Fruit fly (Drosophila melanogaster) whole organism, embryonic: ENCODE measurements around the gene Pop2.

Experiments used
- CG10979 ChIP-seq: fragments of 200-800 bp; sonication (Bioruptor generic); optimal IDR thresholded peaks from 2 replicates; lab custom pipeline; 2018; ENCODE audit warnings: missing biosample characterization, mild to moderate bottlenecking, missing genetic modification characterization, moderate library complexity
- CG11085 ChIP-seq: fragments of 200-800 bp; sonication (Bioruptor generic); IDR thresholded peaks from 2 replicates; pipeline ENCODE4 v1.3.6; 2022; ENCODE audit warnings: missing biosample characterization, missing genetic modification characterization
- CG11456 ChIP-seq: fragments of 200-800 bp; sonication (Bioruptor generic); IDR thresholded peaks from 3 replicates; pipeline ENCODE4 v1.3.6; 2022; ENCODE audit warnings: missing biosample characterization, missing genetic modification characterization
- CG12104 ChIP-seq: fragments of 200-800 bp; sonication (Bioruptor generic); optimal IDR thresholded peaks from 3 replicates; lab custom pipeline; 2016; ENCODE audit warnings: missing biosample characterization, missing genetic modification characterization
- CG15514 ChIP-seq: fragments of 200-800 bp; sonication (Bioruptor generic); optimal IDR thresholded peaks from 3 replicates; lab custom pipeline; 2017; ENCODE audit warnings: missing biosample characterization, missing genetic modification characterization, mild to moderate bottlenecking, moderate library complexity, missing genetic modification reagents
- CG15696 ChIP-seq: fragments of 200-800 bp; sonication (Bioruptor generic); optimal IDR thresholded peaks from 2 replicates; lab custom pipeline; 2019; ENCODE audit warnings: missing biosample characterization, mild to moderate bottlenecking, missing genetic modification characterization, moderate library complexity
- CG17612 ChIP-seq: fragments of 200-800 bp; sonication (Bioruptor generic); IDR thresholded peaks from 2 replicates; pipeline ENCODE4 v1.3.6; 2022; ENCODE audit warnings: missing biosample characterization, missing genetic modification characterization
- CG18262 ChIP-seq: fragments of 200-800 bp; optimal IDR thresholded peaks from 3 replicates; lab custom pipeline; 2019; ENCODE audit warnings: missing biosample characterization, mild to moderate bottlenecking, missing genetic modification characterization, moderate library complexity
- CG18476 ChIP-seq: fragments of 200-800 bp; sonication (Bioruptor generic); optimal IDR thresholded peaks from 2 replicates; lab custom pipeline; 2016; ENCODE audit warnings: missing biosample characterization, mild to moderate bottlenecking, missing genetic modification characterization
- CG18764 ChIP-seq: fragments of 200-800 bp; sonication (Bioruptor generic); optimal IDR thresholded peaks from 3 replicates; lab custom pipeline; 2016; ENCODE audit warnings: missing biosample characterization, missing genetic modification characterization
- CG2202 ChIP-seq: fragments of 200-800 bp; sonication (Bioruptor generic); optimal IDR thresholded peaks from 2 replicates; lab custom pipeline; 2018; ENCODE audit warnings: missing biosample characterization, mild to moderate bottlenecking, missing genetic modification characterization
- CG2678 ChIP-seq: fragments of 200-800 bp; sonication (Bioruptor generic); optimal IDR thresholded peaks from 3 replicates; lab custom pipeline; 2019; ENCODE audit warnings: missing biosample characterization, mild to moderate bottlenecking, missing genetic modification characterization, moderate library complexity
- CG4404 ChIP-seq: fragments of 200-800 bp; sonication (Bioruptor generic); IDR thresholded peaks from 2 replicates; pipeline ENCODE4 v1.3.6; 2022; ENCODE audit warnings: missing biosample characterization, missing genetic modification characterization
- CG6254 ChIP-seq: fragments of 200-800 bp; sonication (Bioruptor generic); optimal IDR thresholded peaks from 3 replicates; lab custom pipeline; 2017; ENCODE audit warnings: mild to moderate bottlenecking, missing biosample characterization, missing genetic modification reagents, missing genetic modification characterization
- CG6765 ChIP-seq: fragments of 200-800 bp; sonication (Bioruptor generic); optimal IDR thresholded peaks from 3 replicates; lab custom pipeline; 2017; ENCODE audit warnings: missing biosample characterization, mild to moderate bottlenecking, missing genetic modification characterization
- CG9817 ChIP-seq: fragments of 200-800 bp; sonication (Bioruptor generic); optimal IDR thresholded peaks from 2 replicates; lab custom pipeline; 2018; ENCODE audit warnings: missing biosample characterization, mild to moderate bottlenecking, missing genetic modification characterization, moderate library complexity
- Doc3 ChIP-seq: fragments of 200-800 bp; sonication (Bioruptor generic); IDR thresholded peaks from 3 replicates; pipeline ENCODE4 v1.3.6; 2022; ENCODE audit warnings: missing biosample characterization, missing genetic modification characterization; ENCODE audit not compliant: partially characterized antibody
- H2.0 ChIP-seq: fragments of 200-800 bp; sonication (Bioruptor generic); IDR thresholded peaks from 2 replicates; pipeline ENCODE4 v1.3.6; 2022; ENCODE audit warnings: missing biosample characterization, missing genetic modification characterization
- HLH4C ChIP-seq: fragments of 200-800 bp; sonication (Bioruptor generic); IDR thresholded peaks from 3 replicates; pipeline ENCODE4 v1.3.6; 2022; ENCODE audit warnings: missing biosample characterization, missing genetic modification characterization; ENCODE audit not compliant: partially characterized antibody
- Hmr ChIP-seq: fragments of 200-800 bp; sonication (Bioruptor generic); optimal IDR thresholded peaks from 3 replicates; lab custom pipeline; 2017; ENCODE audit warnings: mild to moderate bottlenecking, missing biosample characterization, missing genetic modification reagents, missing genetic modification characterization
- Med ChIP-seq: fragments of 200-800 bp; sonication (Bioruptor generic); peaks from one replicate; lab custom pipeline; 2016; ENCODE audit warnings: missing biosample characterization, missing genetic modification characterization, mild to moderate bottlenecking, inconsistent platforms, moderate library complexity
- Nf-YA ChIP-seq: fragments of 200-800 bp; sonication (Bioruptor generic); IDR thresholded peaks from 2 replicates; pipeline ENCODE4 v1.3.6; 2022; ENCODE audit warnings: missing biosample characterization, missing genetic modification characterization
- Nf-YC ChIP-seq: fragments of 200-800 bp; optimal IDR thresholded peaks from 3 replicates; lab custom pipeline; 2019; ENCODE audit warnings: missing biosample characterization, mild to moderate bottlenecking, missing genetic modification characterization, moderate library complexity
- Oaz ChIP-seq: fragments of 200-800 bp; sonication (Bioruptor generic); IDR thresholded peaks from 2 replicates; pipeline ENCODE4 v1.3.6; 2022; ENCODE audit warnings: missing biosample characterization, missing genetic modification characterization
- Oli ChIP-seq: fragments of 200-800 bp; sonication (Bioruptor generic); optimal IDR thresholded peaks from 2 replicates; lab custom pipeline; 2018; ENCODE audit warnings: missing biosample characterization, mild to moderate bottlenecking, missing genetic modification characterization, moderate library complexity
- Six4 ChIP-seq: fragments of 200-800 bp; sonication (Bioruptor generic); optimal IDR thresholded peaks from 2 replicates; lab custom pipeline; 2016; ENCODE audit warnings: missing biosample characterization, missing genetic modification characterization
- Sox102F ChIP-seq: fragments of 200-800 bp; sonication (Bioruptor generic); optimal IDR thresholded peaks from 2 replicates; lab custom pipeline; 2018; ENCODE audit warnings: missing biosample characterization, mild to moderate bottlenecking, missing genetic modification characterization, moderate library complexity
- Vsx1 ChIP-seq: fragments of 200-800 bp; sonication (Bioruptor generic); optimal IDR thresholded peaks from 2 replicates; lab custom pipeline; 2017; ENCODE audit warnings: missing biosample characterization, mild to moderate bottlenecking, missing genetic modification characterization, missing genetic modification reagents
- cas ChIP-seq: fragments of 200-800 bp; sonication (Bioruptor generic); IDR thresholded peaks from 2 replicates; pipeline ENCODE4 v1.3.6; 2022; ENCODE audit warnings: missing biosample characterization, missing genetic modification characterization
- chinmo ChIP-seq: fragments of 200-800 bp; sonication (Bioruptor generic); IDR thresholded peaks from 4 replicates; pipeline ENCODE4 v1.3.6; 2022; ENCODE audit warnings: missing biosample characterization, missing genetic modification characterization; ENCODE audit not compliant: partially characterized antibody
- chn ChIP-seq: fragments of 200-800 bp; sonication (Bioruptor generic); optimal IDR thresholded peaks from 2 replicates; lab custom pipeline; 2016; ENCODE audit warnings: missing biosample characterization, missing genetic modification characterization
- dmrt99B ChIP-seq: fragments of 200-800 bp; sonication (Bioruptor generic); optimal IDR thresholded peaks from 2 replicates; lab custom pipeline; 2018; ENCODE audit warnings: missing biosample characterization, mild to moderate bottlenecking, missing genetic modification characterization, moderate library complexity
- fd102C ChIP-seq: fragments of 200-800 bp; sonication (Bioruptor generic); optimal IDR thresholded peaks from 2 replicates; lab custom pipeline; 2018; ENCODE audit warnings: missing biosample characterization, mild to moderate bottlenecking, missing genetic modification characterization, moderate library complexity
- fru ChIP-seq: fragments of >200 bp; optimal IDR thresholded peaks from 2 replicates; lab custom pipeline; 2017
- her ChIP-seq: fragments of 200-800 bp; sonication (Bioruptor generic); optimal IDR thresholded peaks from 2 replicates; lab custom pipeline; 2016; ENCODE audit warnings: missing biosample characterization, missing genetic modification characterization
- kay ChIP-seq: fragments of 200-800 bp; sonication (Bioruptor generic); optimal IDR thresholded peaks from 2 replicates; lab custom pipeline; 2016; ENCODE audit warnings: missing biosample characterization, missing genetic modification characterization
- kni ChIP-seq: fragments of 200-800 bp; sonication (Bioruptor generic); optimal IDR thresholded peaks from 3 replicates; lab custom pipeline; 2017; ENCODE audit warnings: mild to moderate bottlenecking, missing biosample characterization, missing genetic modification reagents, missing genetic modification characterization
- knrl ChIP-seq: fragments of 200-800 bp; sonication (Bioruptor generic); IDR thresholded peaks from 3 replicates; pipeline ENCODE4 v1.3.6; 2022; ENCODE audit warnings: missing biosample characterization, missing genetic modification characterization; ENCODE audit not compliant: partially characterized antibody
- lov ChIP-seq, 2 experiments: fragments of 200-800 bp in 1 of 2; fragments of >200 bp in 1 of 2; sonication (Bioruptor generic) in 1 of 2; IDR thresholded peaks in 1 of 2; optimal IDR thresholded peaks in 1 of 2; 2 replicates in 1 of 2; 3 replicates in 1 of 2; pipeline versions ENCODE4 v1.3.6 to Lab custom; 2017 to 2022; ENCODE audit warnings: missing biosample characterization in 1 of 2, missing genetic modification characterization in 1 of 2
- luna ChIP-seq: fragments of 200-800 bp; sonication (Bioruptor generic); optimal IDR thresholded peaks from 2 replicates; lab custom pipeline; 2016; ENCODE audit warnings: missing biosample characterization, missing genetic modification characterization
- mam ChIP-seq: fragments of 200-800 bp; sonication (Bioruptor generic); optimal IDR thresholded peaks from 3 replicates; lab custom pipeline; 2016; ENCODE audit warnings: missing biosample characterization, missing genetic modification characterization
- pros ChIP-seq: fragments of 200-800 bp; sonication (Bioruptor generic); optimal IDR thresholded peaks from 3 replicates; lab custom pipeline; 2019; ENCODE audit warnings: missing biosample characterization, mild to moderate bottlenecking, missing genetic modification characterization, moderate library complexity
- pum ChIP-seq: fragments of 200-800 bp; sonication (Bioruptor generic); optimal IDR thresholded peaks from 2 replicates; lab custom pipeline; 2016; ENCODE audit warnings: missing biosample characterization, missing genetic modification characterization
- pzg ChIP-seq: fragments of 200-800 bp; sonication (Bioruptor generic); optimal IDR thresholded peaks from 3 replicates; lab custom pipeline; 2018; ENCODE audit warnings: missing biosample characterization, mild to moderate bottlenecking, missing genetic modification characterization, moderate library complexity
- repo ChIP-seq: fragments of 200-800 bp; sonication (Bioruptor generic); optimal IDR thresholded peaks from 2 replicates; lab custom pipeline; 2016; ENCODE audit warnings: missing biosample characterization, missing genetic modification characterization
- sisA ChIP-seq: fragments of 200-800 bp; sonication (Bioruptor generic); IDR thresholded peaks from 2 replicates; pipeline ENCODE4 v1.3.6; 2022; ENCODE audit warnings: missing biosample characterization, missing genetic modification characterization
- slbo ChIP-seq: fragments of 200-800 bp; sonication (Bioruptor generic); IDR thresholded peaks from 2 replicates; pipeline ENCODE4 v1.3.6; 2022; ENCODE audit warnings: missing biosample characterization, missing genetic modification characterization
- sna ChIP-seq: fragments of 200-800 bp; sonication (Bioruptor generic); IDR thresholded peaks from 2 replicates; pipeline ENCODE4 v1.3.6; 2022; ENCODE audit warnings: missing biosample characterization, missing genetic modification characterization; ENCODE audit not compliant: partially characterized antibody
- wor ChIP-seq: fragments of 200-800 bp; sonication (Bioruptor generic); IDR thresholded peaks from 2 replicates; pipeline ENCODE4 v1.3.6; 2022; ENCODE audit warnings: missing biosample characterization, missing genetic modification characterization
- zen2 ChIP-seq: fragments of 200-800 bp; sonication (Bioruptor generic); IDR thresholded peaks from 3 replicates; pipeline ENCODE4 v1.3.6; 2022; ENCODE audit warnings: missing biosample characterization, missing genetic modification characterization; ENCODE audit not compliant: partially characterized antibody

Pop2 gene

DNA sequence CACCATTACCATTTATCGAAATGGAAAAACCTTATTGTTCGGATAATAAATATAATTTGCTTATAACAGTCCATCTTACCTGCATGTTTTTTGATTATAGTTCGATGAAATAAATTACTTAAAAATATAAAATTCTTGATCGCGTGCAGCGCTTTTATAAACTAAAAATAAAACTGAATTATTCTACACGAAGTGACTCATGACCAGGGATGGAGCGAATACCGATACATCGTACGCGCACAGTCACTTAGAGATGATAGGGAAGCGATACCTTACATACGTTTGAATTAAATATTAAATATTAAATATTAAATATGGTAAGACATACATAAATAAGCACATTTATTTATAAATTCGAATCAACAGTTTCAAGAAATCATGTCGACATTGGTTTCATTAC is 9.8 kb downstream of the Pop2 start, which contains the start of gene viaf (continued):
- TF ChIP-seq pzg (GFP tag; lab: Kevin White, UChicago) (peak; percentile 62), HLH4C (GFP tag; lab: Robert Waterston, UW) (peak; percentile 86), CG15696 (tag; lab: Kevin White, UChicago) (peak; percentile 45), luna (GFP tag; lab: Kevin White, UChicago) (peak; percentile 2), CG12104 (GFP tag; lab: Kevin White, UChicago) (no peak), CG18764 (GFP tag; lab: Kevin White, UChicago) (peak; percentile 67), Med (GFP tag; lab: Kevin White, UChicago) (peak; percentile 83), Sox102F (GFP tag; lab: Kevin White, UChicago) (peak; percentile 51), dmrt99B (tag; lab: Kevin White, UChicago) (no peak), H2.0 (GFP tag; lab: Robert Waterston, UW) (peak; percentile 42; the same call in 1 of the 2 replicates), Hmr (GFP tag; lab: Kevin White, UChicago) (no peak), sisA (GFP tag; lab: Robert Waterston, UW) (peak; percentile 35; the same call in 1 of the 2 replicates), CG11085 (GFP tag; lab: Robert Waterston, UW) (no peak), mam (peak; percentile 31), CG2202 (no peak), knrl (GFP tag; lab: Robert Waterston, UW) (peak; percentile 96), CG18262 (tag; lab: Kevin White, UChicago) (no peak), slbo (peak; percentile 82), cas (GFP tag; lab: Robert Waterston, UW) (peak; percentile 42; the same call in 1 of the 2 replicates), CG9817 (tag; lab: Kevin White, UChicago) (peak; percentile 16), CG11456 (GFP tag; lab: Robert Waterston, UW) (peak; percentile 62; the same call in 1 of the 3 replicates), fd102C (GFP tag; lab: Kevin White, UChicago) (no peak), Six4 (GFP tag; lab: Kevin White, UChicago) (peak; percentile 45), kay (GFP tag; lab: Kevin White, UChicago) (peak; percentile 99), pros (GFP tag; lab: Kevin White, UChicago) (no peak), pum (GFP tag; lab: Kevin White, UChicago) (no peak), CG4404 (GFP tag; lab: Robert Waterston, UW) (no peak), Vsx1 (GFP tag; lab: Kevin White, UChicago) (no peak), sna (GFP tag; lab: Robert Waterston, UW) (peak; percentile 94), zen2 (GFP tag; lab: Robert Waterston, UW) (peak; percentile 79), Oli (tag; lab: Kevin White, UChicago) (no peak), Oaz (GFP tag; lab: Robert Waterston, UW) (no peak), repo (GFP tag; lab: Kevin White, UChicago) (no peak), her (GFP tag; lab: Kevin White, UChicago) (no peak), Doc3 (peak; percentile 91), CG6254 (GFP tag; lab: Kevin White, UChicago) (no peak), Nf-YA (GFP tag; lab: Robert Waterston, UW) (no peak), CG2678 (tag; lab: Kevin White, UChicago) (no peak), lov (optimal IDR thresholded peaks at IDR 0.05; lab: Kevin White, UChicago) (no peak), lov (GFP tag; IDR thresholded peaks at IDR 0.05; lab: Robert Waterston, UW) (no peak), wor (no peak), Nf-YC (tag; lab: Kevin White, UChicago) (no peak), chn (GFP tag; lab: Kevin White, UChicago) (peak; percentile 1), kni (GFP tag; lab: Kevin White, UChicago) (no peak), CG6765 (no peak), CG18476 (no peak), CG15514 (GFP tag; lab: Kevin White, UChicago) (peak; percentile 83), CG10979 (tag; lab: Kevin White, UChicago) (peak; percentile 52), fru (lab: Kevin White, UChicago) (no peak), CG17612 (GFP tag; lab: Robert Waterston, UW) (no peak), chinmo (GFP tag; lab: Robert Waterston, UW) (peak; percentile 83; the same call in 2 of the 4 replicates)
